Worm (Caenorhabditis elegans): ENCODE data around the gene eco-1.

The eco-1 gene

ce11 chrIII:7338693-7339092 lies 20.2 kb downstream of the eco-1 start, which contains the start of gene kap-1:
Gene kap-1, plus strand, starts transcription at chrIII:7338835.
- TF ChIP-seq ceh-30 (tag; optimal IDR thresholded peaks at IDR 0.05), result no peak
- TF ChIP-seq madf-2 (tag; optimal IDR thresholded peaks at IDR 0.05), result no peak
- peak; percentile 40 for TF ChIP-seq ceh-48 (tag; optimal IDR thresholded peaks at IDR 0.05)
- TF ChIP-seq ceh-6 (GFP tag; optimal IDR thresholded peaks at IDR 0.05), result no peak

ce11 chrIII:7338009-7338408 lies 20.9 kb downstream of the eco-1 start:
- TF ChIP-seq pha-4 (tag; optimal IDR thresholded peaks at IDR 0.05), result no peak
- no peak for TF ChIP-seq hlh-15 (tag; optimal IDR thresholded peaks at IDR 0.05)
- TF ChIP-seq dve-1 (tag; optimal IDR thresholded peaks at IDR 0.05), result no peak
- TF ChIP-seq gmeb-2 (tag; optimal IDR thresholded peaks at IDR 0.05), result no peak
- no peak for TF ChIP-seq elt-2 (tag; optimal IDR thresholded peaks at IDR 0.05)
- no peak for TF ChIP-seq Y22D7AL.16 (tag; optimal IDR thresholded peaks at IDR 0.05)
- no peak for TF ChIP-seq ets-4 (tag; optimal IDR thresholded peaks at IDR 0.05)
- TF ChIP-seq sox-4 (tag; optimal IDR thresholded peaks at IDR 0.05), result no peak
- no peak for TF ChIP-seq hlh-6 (tag; optimal IDR thresholded peaks at IDR 0.05)

ce11 chrIII:7336214-7336613 lies 22.7 kb downstream of the eco-1 start, which contains the start of gene gsp-2:
Gene gsp-2, plus strand, starts transcription at chrIII:7336587.
- TF ChIP-seq T23F11.4 (GFP tag; optimal IDR thresholded peaks at IDR 0.05) (no peak), fkh-10 (GFP tag; optimal IDR thresholded peaks at IDR 0.05) (no peak), ttx-3 (tag; optimal IDR thresholded peaks at IDR 0.05) (no peak), pat-9 (tag; optimal IDR thresholded peaks at IDR 0.05) (no peak), lin-11 (tag; optimal IDR thresholded peaks at IDR 0.05) (no peak), nhr-232 (tag; optimal IDR thresholded peaks at IDR 0.05) (no peak), pag-3 (tag; optimal IDR thresholded peaks at IDR 0.05; ENCODE audit: borderline replicate concordance) (no peak), unc-42 (tag; optimal IDR thresholded peaks at IDR 0.05) (peak; percentile 23), K09A11.1 (tag; optimal IDR thresholded peaks at IDR 0.05; ENCODE audit: insufficient read depth) (no peak), tbx-7 (tag; optimal IDR thresholded peaks at IDR 0.05) (no peak), lim-6 (tag; optimal IDR thresholded peaks at IDR 0.05) (no peak), ceh-31 (tag; optimal IDR thresholded peaks at IDR 0.05) (peak; percentile 35), dve-1 (tag; optimal IDR thresholded peaks at IDR 0.05) (peak; percentile 16), ceh-6 (GFP tag; optimal IDR thresholded peaks at IDR 0.05) (no peak), ceh-19 (GFP tag; optimal IDR thresholded peaks at IDR 0.05) (no peak), rnt-1 (tag; optimal IDR thresholded peaks at IDR 0.05) (no peak), tbx-2 (tag; optimal IDR thresholded peaks at IDR 0.05) (peak; percentile 20), ref-2 (tag; optimal IDR thresholded peaks at IDR 0.05) (peak; percentile 29), nfya-1 (tag; optimal IDR thresholded peaks at IDR 0.05) (peak; percentile 74), sox-4 (tag; optimal IDR thresholded peaks at IDR 0.05) (no peak), C08G9.2 (tag; optimal IDR thresholded peaks at IDR 0.05) (no peak), syd-9 (tag; optimal IDR thresholded peaks at IDR 0.05) (no peak), eyg-1 (tag; optimal IDR thresholded peaks at IDR 0.05) (no peak), ceh-18 (tag; optimal IDR thresholded peaks at IDR 0.05) (no peak), che-1 (tag; optimal IDR thresholded peaks at IDR 0.05) (peak; percentile 0), elt-2 (tag; optimal IDR thresholded peaks at IDR 0.05) (peak; percentile 24)

ce11 chrIII:7335220-7335619 lies 23.7 kb downstream of the eco-1 start, which contains the start of gene F56C9.10:
Gene F56C9.10, minus strand, starts transcription at chrIII:7335316.
- TF ChIP-seq ceh-48 (tag; optimal IDR thresholded peaks at IDR 0.05) (peak; percentile 9), che-1 (tag; optimal IDR thresholded peaks at IDR 0.05) (no peak), K02D7.2 (tag; optimal IDR thresholded peaks at IDR 0.05) (no peak), ref-2 (tag; optimal IDR thresholded peaks at IDR 0.05) (peak; percentile 37), ceh-9 (tag; optimal IDR thresholded peaks at IDR 0.05) (no peak), ceh-30 (tag; optimal IDR thresholded peaks at IDR 0.05) (no peak), ceh-6 (GFP tag; optimal IDR thresholded peaks at IDR 0.05) (no peak), T23F11.4 (GFP tag; optimal IDR thresholded peaks at IDR 0.05) (no peak), tbx-7 (tag; optimal IDR thresholded peaks at IDR 0.05) (no peak), elt-4 (tag; optimal IDR thresholded peaks at IDR 0.05) (no peak), madf-2 (tag; optimal IDR thresholded peaks at IDR 0.05) (no peak), sox-2 (GFP tag; IDR thresholded peaks at IDR 0.05) (no peak), hlh-8 (tag; optimal IDR thresholded peaks at IDR 0.05) (peak; percentile 51), C38D4.7 (GFP tag; optimal IDR thresholded peaks at IDR 0.05) (no peak), pax-1 (tag; optimal IDR thresholded peaks at IDR 0.05) (no peak), gmeb-2 (tag; optimal IDR thresholded peaks at IDR 0.05) (no peak), nhr-232 (tag; optimal IDR thresholded peaks at IDR 0.05) (no peak), mec-3 (tag; optimal IDR thresholded peaks at IDR 0.05; ENCODE audit: borderline replicate concordance) (no peak), ceh-31 (tag; optimal IDR thresholded peaks at IDR 0.05) (peak; percentile 56), odd-2 (tag; optimal IDR thresholded peaks at IDR 0.05) (no peak), nfya-1 (tag; optimal IDR thresholded peaks at IDR 0.05) (peak; percentile 76), hlh-30 (tag; optimal IDR thresholded peaks at IDR 0.05; ENCODE audit: insufficient read depth) (peak; percentile 99), rnt-1 (tag; optimal IDR thresholded peaks at IDR 0.05) (peak; percentile 32), tbx-2 (tag; optimal IDR thresholded peaks at IDR 0.05) (peak; percentile 57), ceh-14 (tag; optimal IDR thresholded peaks at IDR 0.05) (no peak)
